Worm (Caenorhabditis elegans) whole organism, L2 larva: ENCODE results near the gene ugtp-1.

ENCODE experiments used
- ceh-82 ChIP-seq: fragments of 150-350 bp; optimal IDR thresholded peaks from 2 replicates; lab custom pipeline; 2014; ENCODE audit warnings: missing biosample characterization, missing genetic modification characterization
- elt-1 ChIP-seq: fragments of 150-350 bp; optimal IDR thresholded peaks from 2 replicates; lab custom pipeline; 2014; ENCODE audit warnings: missing biosample characterization, missing genetic modification characterization
- nhr-11 ChIP-seq: fragments of 150-350 bp; optimal IDR thresholded peaks from 2 replicates; lab custom pipeline; 2014; ENCODE audit warnings: missing biosample characterization, missing genetic modification characterization
- nhr-12 ChIP-seq: fragments of 150-350 bp; optimal IDR thresholded peaks from 2 replicates; lab custom pipeline; 2014; ENCODE audit warnings: missing biosample characterization, missing genetic modification characterization
- nhr-237 ChIP-seq: fragments of 150-350 bp; optimal IDR thresholded peaks from 2 replicates; lab custom pipeline; 2014; ENCODE audit warnings: missing biosample characterization, missing genetic modification characterization
- unc-62 ChIP-seq: fragments of 150-350 bp; optimal IDR thresholded peaks from 2 replicates; lab custom pipeline; 2014; ENCODE audit warnings: missing biosample characterization, missing genetic modification reagents, missing genetic modification characterization
- zag-1 ChIP-seq: fragments of 150-350 bp; optimal IDR thresholded peaks from 2 replicates; lab custom pipeline; 2014; ENCODE audit warnings: missing biosample characterization, missing genetic modification characterization

DNA sequence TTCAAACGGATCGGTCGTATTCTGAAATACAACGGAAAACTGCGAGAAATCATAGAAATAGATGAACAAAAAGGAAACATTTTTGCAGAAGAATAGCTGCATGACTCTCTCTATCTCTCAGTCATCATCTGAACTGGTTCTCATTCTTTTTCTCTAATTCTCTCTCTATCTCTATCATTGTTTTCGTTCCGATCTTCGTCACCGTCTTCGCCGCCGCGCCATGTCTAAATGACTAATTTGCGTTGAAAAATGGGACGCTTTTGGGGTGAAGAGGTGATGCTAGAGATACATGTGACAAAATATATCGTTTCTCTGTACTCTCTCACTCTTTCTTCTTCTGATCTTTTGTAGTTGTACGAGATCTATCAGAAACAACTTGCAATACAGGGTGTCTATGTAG is 30.0 kb upstream of the ugtp-1 start:
- TF ChIP-seq nhr-11 (tag; lab: Kevin White, UChicago), result no peak
- no peak for TF ChIP-seq unc-62 (GFP tag; lab: Kevin White, UChicago)
- no peak for TF ChIP-seq ceh-82 (tag; lab: Kevin White, UChicago)
- TF ChIP-seq nhr-237, result no peak
- TF ChIP-seq elt-1 (tag; lab: Kevin White, UChicago), result no peak
- TF ChIP-seq zag-1 (tag; lab: Kevin White, UChicago), result no peak
- TF ChIP-seq nhr-12 (tag; lab: Kevin White, UChicago), result no peak
